Worm (Caenorhabditis elegans) whole organism, L2 larva: ENCODE measurements around the gene ndg-4.

Experiments used
- R02D3.7 ChIP-seq: fragments of 150-350 bp; optimal IDR thresholded peaks from 2 replicates; lab custom pipeline; 2014; ENCODE audit warnings: missing biosample characterization, missing genetic modification characterization
- aly-2 ChIP-seq: fragments of 150-350 bp; optimal IDR thresholded peaks from 2 replicates; lab custom pipeline; 2014; ENCODE audit warnings: missing biosample characterization, missing genetic modification characterization
- blmp-1 ChIP-seq: sonication (generic microtip); optimal IDR thresholded peaks from 2 replicates; lab custom pipeline; 2017; ENCODE audit warnings: missing genetic modification characterization, mild to moderate bottlenecking, missing compliant biosample characterization, antibody characterized with exemption, moderate library complexity; ENCODE audit not compliant: insufficient read depth
- crh-2 ChIP-seq: sonication (generic microtip); optimal IDR thresholded peaks from 2 replicates; lab custom pipeline; 2017; ENCODE audit warnings: missing biosample characterization, missing genetic modification characterization
- elt-3 ChIP-seq: sonication (generic microtip); optimal IDR thresholded peaks from 2 replicates; lab custom pipeline; 2017; ENCODE audit warnings: missing biosample characterization, missing genetic modification characterization
- lin-11 ChIP-seq: fragments of 150-350 bp; sonication (generic microtip); optimal IDR thresholded peaks from 2 replicates; lab custom pipeline; 2014; ENCODE audit warnings: missing biosample characterization, missing genetic modification characterization, inconsistent platforms, mixed read lengths
- lin-13 ChIP-seq: fragments of 150-350 bp; optimal IDR thresholded peaks from 2 replicates; lab custom pipeline; 2014; ENCODE audit warnings: missing biosample characterization, missing genetic modification reagents, missing genetic modification characterization
- lin-39 ChIP-seq: fragments of 150-350 bp; optimal IDR thresholded peaks from 2 replicates; lab custom pipeline; 2014; ENCODE audit warnings: missing biosample characterization, missing genetic modification reagents, missing genetic modification characterization
- lsy-2 ChIP-seq, 2 experiments: fragments of 150-350 bp in 1 of 2; sonication (generic microtip) in 1 of 2; optimal IDR thresholded peaks; 2 replicates each; lab custom pipeline; 2014 to 2017; ENCODE audit warnings: missing biosample characterization in 2 of 2, missing genetic modification characterization in 2 of 2
- mab-5 ChIP-seq: fragments of 150-350 bp; optimal IDR thresholded peaks from 2 replicates; lab custom pipeline; 2014; ENCODE audit warnings: missing biosample characterization, missing genetic modification characterization
- nhr-10 ChIP-seq: sonication (generic microtip); optimal IDR thresholded peaks from 2 replicates; lab custom pipeline; 2017; ENCODE audit warnings: missing biosample characterization, missing genetic modification characterization
- nhr-237 ChIP-seq: fragments of 150-350 bp; optimal IDR thresholded peaks from 2 replicates; lab custom pipeline; 2014; ENCODE audit warnings: missing biosample characterization, missing genetic modification characterization
- nhr-77 ChIP-seq: fragments of 150-350 bp; optimal IDR thresholded peaks from 2 replicates; lab custom pipeline; 2014; ENCODE audit warnings: missing biosample characterization, missing genetic modification characterization
- unc-39 ChIP-seq: fragments of 150-350 bp; optimal IDR thresholded peaks from 2 replicates; lab custom pipeline; 2014; ENCODE audit warnings: missing biosample characterization, missing genetic modification characterization

DNA sequence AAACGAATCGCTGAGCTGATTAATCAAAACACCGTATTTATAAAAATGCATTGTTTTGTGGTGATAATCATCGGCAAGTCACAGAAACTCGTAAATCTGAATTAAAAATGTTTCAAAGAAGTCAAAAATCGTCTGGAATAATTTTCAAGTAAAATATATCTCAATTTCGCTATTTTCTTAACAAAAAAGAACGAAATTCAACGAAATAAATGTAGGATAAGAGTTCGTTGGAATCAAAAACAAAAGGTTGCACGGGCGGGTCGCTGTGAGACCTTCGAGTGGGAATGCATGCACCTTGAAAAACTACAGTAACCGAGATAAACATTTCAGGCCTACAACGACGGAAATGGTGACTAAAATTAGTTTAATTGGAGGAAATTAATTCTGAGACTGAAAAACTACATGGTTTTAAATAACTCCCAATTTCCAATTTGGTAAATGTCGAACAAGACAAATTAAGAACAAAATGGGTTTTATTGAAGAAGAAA, 32.8 kb downstream of the ndg-4 start, which contains the start of gene C28A5.1:
- no peak for TF ChIP-seq nhr-237 (tag; lab: Kevin White, UChicago)
- TF ChIP-seq elt-3 (tag; lab: Kevin White, UChicago) = no peak
- no peak for TF ChIP-seq lin-13 (GFP tag; lab: Kevin White, UChicago)
- no peak for TF ChIP-seq lin-39
- TF ChIP-seq nhr-10 = no peak
- no peak for TF ChIP-seq R02D3.7
- TF ChIP-seq aly-2 = no peak
- no peak for TF ChIP-seq crh-2 (tag; lab: Kevin White, UChicago)
- no peak for TF ChIP-seq mab-5
- TF ChIP-seq lin-11 (tag; lab: Kevin White, UChicago) = no peak
- TF ChIP-seq lsy-2 (tag; optimal IDR thresholded peaks at IDR 0.05; lab: Kevin White, UChicago) = no peak
- TF ChIP-seq blmp-1 (tag; lab: Kevin White, UChicago) = no peak
- TF ChIP-seq unc-39 (tag; lab: Kevin White, UChicago) = no peak
- TF ChIP-seq nhr-77 (tag; lab: Kevin White, UChicago) = no peak
